Fruit fly (Drosophila melanogaster): Measurements from ENCODE around the gene Rbp.

The Rbp gene

dm6 chr3R:15374397-15374796 is at the start of gene Rbp:
Rbp (plus strand) TSS chr3R:15374635.
- TF ChIP-seq CG17801 (GFP tag; optimal IDR thresholded peaks at IDR 0.05; ENCODE audit: partially characterized antibody), result no peak

- TF ChIP-seq CG17801 (GFP tag; optimal IDR thresholded peaks at IDR 0.05; ENCODE audit: partially characterized antibody), result no peak
Observed at dm6 chr3R:15328083-15328779, 46.2 kb upstream of the Rbp start, which contains the start of the genes CG6236 and ea. CG6236 (minus strand) TSS chr3R:15328269. ea (plus strand) TSS chr3R:15328729.

- TF ChIP-seq CG17801 (GFP tag; optimal IDR thresholded peaks at IDR 0.05; ENCODE audit: partially characterized antibody), result no peak
Observed at dm6 chr3R:15330472-15330871, 44.0 kb upstream of the Rbp start, which contains the start of gene mRpL9. mRpL9 (plus strand) TSS chr3R:15330738.

- TF ChIP-seq CG17801 (GFP tag; optimal IDR thresholded peaks at IDR 0.05; ENCODE audit: partially characterized antibody), result peak; percentile 71
Observed at dm6 chr3R:15332994-15333393, 41.4 kb upstream of the Rbp start, which contains the start of the genes Fkbp39 and Cyfip. Fkbp39 (minus strand) TSS chr3R:15333133. Cyfip (plus strand) TSS chr3R:15333266.

dm6 chr3R:15339111-15339510 is 35.3 kb upstream of the Rbp start:
- no peak for TF ChIP-seq CG17801 (GFP tag; optimal IDR thresholded peaks at IDR 0.05; ENCODE audit: partially characterized antibody)

- no peak for TF ChIP-seq CG17801 (GFP tag; optimal IDR thresholded peaks at IDR 0.05; ENCODE audit: partially characterized antibody)
Observed at dm6 chr3R:15340052-15340732, 34.2 kb upstream of the Rbp start, which contains the start of gene SerRS-m. SerRS-m (plus strand) TSS chr3R:15340667.

- no peak for TF ChIP-seq CG17801 (GFP tag; optimal IDR thresholded peaks at IDR 0.05; ENCODE audit: partially characterized antibody)
Observed at dm6 chr3R:15342432-15342925, 32.0 kb upstream of the Rbp start.

- peak; percentile 8 for TF ChIP-seq CG17801 (GFP tag; optimal IDR thresholded peaks at IDR 0.05; ENCODE audit: partially characterized antibody)
Observed at dm6 chr3R:15342926-15343685, 31.3 kb upstream of the Rbp start, which contains the start of gene Nagk. Nagk (minus strand) TSS chr3R:15343256.

- TF ChIP-seq CG17801 (GFP tag; optimal IDR thresholded peaks at IDR 0.05; ENCODE audit: partially characterized antibody), result no peak
Observed at dm6 chr3R:15345198-15346017, 29.0 kb upstream of the Rbp start.

dm6 chr3R:15346018-15346383 is 28.4 kb upstream of the Rbp start, which contains the start of the genes Surf4 and CG31301:
Surf4 (minus strand) TSS chr3R:15346176.
CG31301 (plus strand) TSS chr3R:15346205.
- no peak for TF ChIP-seq CG17801 (GFP tag; optimal IDR thresholded peaks at IDR 0.05; ENCODE audit: partially characterized antibody)

dm6 chr3R:15347822-15348221 is 26.6 kb upstream of the Rbp start, which contains the start of the genes CG42726 and CG42727:
CG42726 (plus strand) TSS chr3R:15348048.
CG42727 (plus strand) TSS chr3R:15348048.
- no peak for TF ChIP-seq CG17801 (GFP tag; optimal IDR thresholded peaks at IDR 0.05; ENCODE audit: partially characterized antibody)

dm6 chr3R:15350993-15351426 is 23.4 kb upstream of the Rbp start, which contains the start of the genes Trs33 and Tmtc4:
Trs33 (minus strand) TSS chr3R:15350995.
Tmtc4 (plus strand) TSS chr3R:15351225.
- TF ChIP-seq CG17801 (GFP tag; optimal IDR thresholded peaks at IDR 0.05; ENCODE audit: partially characterized antibody), result peak; percentile 57

dm6 chr3R:15354019-15354418 is 20.4 kb upstream of the Rbp start:
- TF ChIP-seq CG17801 (GFP tag; optimal IDR thresholded peaks at IDR 0.05; ENCODE audit: partially characterized antibody), result no peak

dm6 chr3R:15356152-15356551 is 18.3 kb upstream of the Rbp start:
- TF ChIP-seq CG17801 (GFP tag; optimal IDR thresholded peaks at IDR 0.05; ENCODE audit: partially characterized antibody), result no peak

Data from ovary, adult (tissue).